Worm (Caenorhabditis elegans) whole organism, L1 larva: ENCODE measurements around the gene cls-1.

ENCODE experiments used
- C16A3.4 ChIP-seq: fragments of 150-350 bp; optimal IDR thresholded peaks from 2 replicates; lab custom pipeline; 2014; ENCODE audit warnings: missing biosample characterization, missing genetic modification characterization
- C34B4.2 ChIP-seq: sonication (generic microtip); optimal IDR thresholded peaks from 2 replicates; lab custom pipeline; 2017; ENCODE audit warnings: mild to moderate bottlenecking, missing genetic modification characterization, missing compliant biosample characterization
- F16B12.6 ChIP-seq: fragments of 150-350 bp; optimal IDR thresholded peaks from 2 replicates; lab custom pipeline; 2014; ENCODE audit warnings: missing biosample characterization, missing genetic modification characterization
- aha-1 ChIP-seq: fragments of 150-350 bp; optimal IDR thresholded peaks from 2 replicates; lab custom pipeline; 2014; ENCODE audit warnings: missing biosample characterization, missing genetic modification characterization
- blmp-1 ChIP-seq: fragments of 150-350 bp; optimal IDR thresholded peaks from 2 replicates; lab custom pipeline; 2014; ENCODE audit warnings: missing biosample characterization, missing genetic modification characterization
- ceh-88 ChIP-seq: fragments of 200-800 bp; sonication (Bioruptor generic); IDR thresholded peaks from 2 replicates; pipeline ENCODE4 v1.3.6; 2022; ENCODE audit warnings: missing genetic modification characterization, missing compliant biosample characterization
- dpl-1 ChIP-seq, 3 experiments: fragments of 150-350 bp in 2 of 3; sonication (generic microtip) in 1 of 3; optimal IDR thresholded peaks; 2 replicates each; lab custom pipeline; 2014 to 2017; ENCODE audit warnings: missing biosample characterization in 3 of 3, missing genetic modification characterization in 3 of 3, missing genetic modification reagents in 3 of 3
- dsc-1 ChIP-seq: sonication (generic microtip); optimal IDR thresholded peaks from 2 replicates; lab custom pipeline; 2016; ENCODE audit warnings: mild to moderate bottlenecking, missing genetic modification characterization, missing compliant biosample characterization
- efl-1 ChIP-seq, 4 experiments: fragments of 150-350 bp; optimal IDR thresholded peaks in 3 of 4; peaks in 1 of 4; 1 replicate in 1 of 4; 2 replicates in 3 of 4; lab custom pipeline; 2014; ENCODE audit warnings: missing biosample characterization in 2 of 4, missing genetic modification characterization in 2 of 4, missing genetic modification reagents in 2 of 4
- ets-5 ChIP-seq: fragments of 200-800 bp; sonication (Bioruptor generic); IDR thresholded peaks from 2 replicates; pipeline ENCODE4 v1.3.6; 2022; ENCODE audit warnings: missing genetic modification characterization, missing compliant biosample characterization
- fkh-4 ChIP-seq: sonication (generic microtip); optimal IDR thresholded peaks from 2 replicates; lab custom pipeline; 2016; ENCODE audit warnings: missing compliant biosample characterization, missing genetic modification characterization, borderline replicate concordance
- grh-1 ChIP-seq: fragments of 200-800 bp; sonication (Bioruptor generic); IDR thresholded peaks from 2 replicates; pipeline ENCODE4 v1.3.6; 2022; ENCODE audit warnings: missing genetic modification reagents, missing genetic modification characterization, missing compliant biosample characterization
- hlh-4 ChIP-seq: sonication (generic microtip); optimal IDR thresholded peaks from 2 replicates; lab custom pipeline; 2016; ENCODE audit warnings: mild to moderate bottlenecking, missing genetic modification characterization, missing compliant biosample characterization
- irx-1 ChIP-seq: sonication (generic microtip); optimal IDR thresholded peaks from 2 replicates; lab custom pipeline; 2016; ENCODE audit warnings: missing genetic modification characterization, missing compliant biosample characterization
- jun-1 ChIP-seq: fragments of 150-350 bp; optimal IDR thresholded peaks from 2 replicates; lab custom pipeline; 2014; ENCODE audit warnings: missing biosample characterization, missing genetic modification reagents, missing genetic modification characterization
- lin-35 ChIP-seq, 2 experiments: fragments of 150-350 bp; optimal IDR thresholded peaks; 2 replicates each; lab custom pipeline; 2014; ENCODE audit warnings: missing biosample characterization in 2 of 2, missing genetic modification characterization in 2 of 2, missing genetic modification reagents in 2 of 2
- lin-39 ChIP-seq: fragments of 150-350 bp; optimal IDR thresholded peaks from 2 replicates; lab custom pipeline; 2014; ENCODE audit warnings: missing biosample characterization, missing genetic modification reagents, missing genetic modification characterization
- lir-3 ChIP-seq: sonication (generic microtip); optimal IDR thresholded peaks from 2 replicates; lab custom pipeline; 2016; ENCODE audit warnings: mild to moderate bottlenecking, missing genetic modification characterization, moderate library complexity, missing compliant biosample characterization; ENCODE audit not compliant: poor library complexity
- lsy-2 ChIP-seq, 2 experiments: fragments of 150-350 bp; optimal IDR thresholded peaks; 2 replicates each; lab custom pipeline; 2014; ENCODE audit warnings: missing biosample characterization in 2 of 2, missing genetic modification characterization in 2 of 2
- mab-9 ChIP-seq: fragments of 200-800 bp; sonication (Bioruptor generic); IDR thresholded peaks from 2 replicates; pipeline ENCODE4 v1.3.6; 2022; ENCODE audit warnings: missing genetic modification reagents, missing genetic modification characterization, missing compliant biosample characterization
- mdl-1 ChIP-seq, 2 experiments: fragments of 150-350 bp; optimal IDR thresholded peaks; 2 replicates each; lab custom pipeline; 2014 to 2017; ENCODE audit warnings: missing biosample characterization in 2 of 2, missing genetic modification characterization in 2 of 2, inconsistent platforms in 1 of 2
- mep-1 ChIP-seq: fragments of 150-350 bp; optimal IDR thresholded peaks from 2 replicates; lab custom pipeline; 2014; ENCODE audit warnings: missing biosample characterization, missing genetic modification characterization
- nhr-12 ChIP-seq: sonication (generic microtip); optimal IDR thresholded peaks from 2 replicates; lab custom pipeline; 2017; ENCODE audit warnings: missing biosample characterization, missing genetic modification characterization
- nhr-19 ChIP-seq: fragments of 200-800 bp; sonication (Bioruptor generic); conservative IDR thresholded peaks from 2 replicates; pipeline ENCODE4 v1.3.6; 2022; ENCODE audit warnings: missing genetic modification characterization, missing compliant biosample characterization
- nhr-47 ChIP-seq: sonication (generic microtip); optimal IDR thresholded peaks from 2 replicates; lab custom pipeline; 2016; ENCODE audit warnings: mild to moderate bottlenecking, missing genetic modification characterization, moderate library complexity, missing compliant biosample characterization
- nhr-76 ChIP-seq: sonication (generic microtip); optimal IDR thresholded peaks from 2 replicates; lab custom pipeline; 2017; ENCODE audit warnings: missing biosample characterization, missing genetic modification characterization
- nhr-84 ChIP-seq: sonication (generic microtip); optimal IDR thresholded peaks from 2 replicates; lab custom pipeline; 2017; ENCODE audit warnings: missing biosample characterization, missing genetic modification characterization
- skn-1 ChIP-seq: fragments of 150-350 bp; optimal IDR thresholded peaks from 2 replicates; lab custom pipeline; 2014; ENCODE audit warnings: missing biosample characterization, missing genetic modification characterization
- snpc-4 ChIP-seq: fragments of 150-350 bp; optimal IDR thresholded peaks from 2 replicates; lab custom pipeline; 2014; ENCODE audit warnings: missing biosample characterization, missing genetic modification characterization
- snu-23 ChIP-seq: sonication (generic microtip); optimal IDR thresholded peaks from 2 replicates; lab custom pipeline; 2016; ENCODE audit warnings: missing genetic modification characterization, missing compliant biosample characterization
- sup-37 ChIP-seq: fragments of 200-800 bp; sonication (Bioruptor generic); optimal IDR thresholded peaks from 2 replicates; lab custom pipeline; 2018; ENCODE audit warnings: mild to moderate bottlenecking, missing genetic modification characterization, missing compliant biosample characterization
- tbx-2 ChIP-seq: sonication (generic microtip); optimal IDR thresholded peaks from 2 replicates; lab custom pipeline; 2016; ENCODE audit warnings: missing genetic modification characterization, missing compliant biosample characterization
- unc-30 ChIP-seq: sonication (generic microtip); optimal IDR thresholded peaks from 2 replicates; lab custom pipeline; 2017; ENCODE audit warnings: missing biosample characterization, missing genetic modification characterization
- unc-62 ChIP-seq: fragments of 150-350 bp; optimal IDR thresholded peaks from 2 replicates; lab custom pipeline; 2014; ENCODE audit warnings: missing biosample characterization, missing genetic modification reagents, missing genetic modification characterization
- vab-15 ChIP-seq: sonication (generic microtip); optimal IDR thresholded peaks from 2 replicates; lab custom pipeline; 2017; ENCODE audit warnings: missing genotype, mild to moderate bottlenecking, missing genetic modification characterization, missing compliant biosample characterization
- ztf-4 ChIP-seq: fragments of 150-350 bp; optimal IDR thresholded peaks from 2 replicates; lab custom pipeline; 2014; ENCODE audit warnings: missing biosample characterization, missing genetic modification characterization

The cls-1 gene

DNA sequence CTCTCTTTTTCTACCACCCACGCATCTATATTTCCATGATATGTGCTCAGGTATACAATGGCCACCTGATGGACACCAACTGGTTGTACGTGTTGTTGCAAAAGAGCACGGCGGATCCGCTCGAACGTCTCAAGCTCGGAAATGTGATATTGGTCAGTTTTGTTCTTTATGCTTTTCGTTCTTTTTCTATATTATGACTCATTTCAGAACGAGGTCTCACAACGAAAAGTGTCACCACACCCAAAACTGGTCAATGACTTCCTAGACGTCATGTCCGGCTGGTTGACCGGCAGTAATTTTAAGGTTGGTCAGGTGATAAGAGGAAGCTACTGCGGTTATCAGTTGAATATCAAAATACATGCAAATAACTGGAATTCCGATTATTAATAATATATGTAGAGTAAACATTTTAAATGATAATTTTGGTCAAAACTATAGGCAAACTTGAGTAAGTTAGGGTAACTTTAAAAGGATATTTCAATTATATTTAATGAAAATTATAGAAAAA is at the start of gene cls-1:
Gene cls-1 (plus strand): TSS at position 51 of the 508 bp plus-strand sequence.
- TF ChIP-seq C16A3.4 = no peak
- TF ChIP-seq, all 84 proteins: peak for 0

DNA sequence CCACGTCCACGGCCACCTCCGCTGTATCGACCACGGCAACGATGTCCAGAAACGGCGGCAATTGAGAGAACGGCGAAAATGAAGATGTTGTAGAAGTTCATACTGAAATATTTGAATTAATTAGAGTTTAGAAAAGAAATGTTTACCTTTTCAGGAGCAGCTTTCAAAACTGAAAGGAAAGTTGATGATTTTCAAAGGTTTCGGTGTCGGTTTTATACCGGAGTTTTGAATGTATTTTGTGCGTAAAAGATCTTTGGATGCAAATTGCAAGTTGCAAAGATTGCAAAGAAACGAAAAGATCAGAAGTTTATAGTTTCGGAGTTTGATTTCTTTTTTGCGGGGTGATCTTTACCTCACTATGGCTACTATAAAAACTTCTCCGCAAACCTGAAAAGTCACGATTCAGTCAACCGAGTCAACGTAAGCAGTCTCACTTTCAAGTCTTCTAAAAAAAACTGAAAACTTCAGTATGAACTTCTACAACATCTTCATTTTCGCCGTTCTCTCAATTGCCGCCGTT is 49.1 kb upstream of the cls-1 start, which contains the start of the genes fipr-19 and fipr-18:
Gene fipr-19 (minus strand): TSS at position 101 of the 520 bp plus-strand sequence.
Gene fipr-18 (plus strand): TSS at position 470 of the 520 bp plus-strand sequence.
- TF ChIP-seq fkh-4 (tag; lab: Kevin White, UChicago) (no peak), nhr-47 (no peak), C34B4.2 (tag; lab: Kevin White, UChicago) (no peak), ceh-88 (GFP tag; lab: Robert Waterston, UW) (no peak), mep-1 (tag; lab: Kevin White, UChicago) (no peak), snpc-4 (tag; lab: Kevin White, UChicago) (no peak), mab-9 (no peak), lin-35 (GFP tag; optimal IDR thresholded peaks at IDR 0.05; lab: Kevin White, UChicago) (no peak), lir-3 (tag; lab: Kevin White, UChicago) (no peak), lin-39 (no peak), aha-1 (tag; lab: Kevin White, UChicago) (no peak), mdl-1 (tag; optimal IDR thresholded peaks at IDR 0.05; lab: Kevin White, UChicago) (no peak), vab-15 (no peak), blmp-1 (tag; lab: Kevin White, UChicago) (no peak), dpl-1 (GFP tag; optimal IDR thresholded peaks at IDR 0.05; lab: Kevin White, UChicago) (no peak), tbx-2 (tag; lab: Kevin White, UChicago) (no peak), nhr-76 (tag; lab: Kevin White, UChicago) (no peak), irx-1 (tag; lab: Kevin White, UChicago) (no peak)
- TF ChIP-seq, all 84 proteins: peak for 0

DNA sequence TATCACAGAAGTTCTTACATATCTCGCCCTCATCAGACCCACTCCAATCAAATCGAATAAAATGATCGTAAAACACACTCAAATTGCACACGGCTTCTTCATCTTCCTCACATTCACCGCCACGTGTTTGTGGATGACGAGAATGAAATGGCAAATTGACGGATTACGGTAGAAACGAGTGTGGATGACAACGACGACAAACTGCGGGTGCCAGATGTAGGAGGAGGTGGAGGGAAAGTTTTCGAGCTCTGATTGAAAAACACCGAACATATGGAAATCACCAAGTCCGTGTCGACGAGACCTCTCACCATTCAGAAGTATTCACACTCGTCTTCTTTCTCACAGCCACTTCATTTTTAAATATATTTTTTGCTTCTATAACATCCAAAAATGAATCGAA is 48.0 kb upstream of the cls-1 start, which contains the start of gene mls-1:
Gene mls-1 (plus strand): TSS at position 324 of the 400 bp plus-strand sequence.
- no peak for TF ChIP-seq nhr-47
- no peak for TF ChIP-seq fkh-4 (tag; lab: Kevin White, UChicago)
- TF ChIP-seq blmp-1 (tag; lab: Kevin White, UChicago) = no peak
- TF ChIP-seq dsc-1 (tag; lab: Kevin White, UChicago) = peak; percentile 83
- TF ChIP-seq, all 84 proteins: peak for 1

DNA sequence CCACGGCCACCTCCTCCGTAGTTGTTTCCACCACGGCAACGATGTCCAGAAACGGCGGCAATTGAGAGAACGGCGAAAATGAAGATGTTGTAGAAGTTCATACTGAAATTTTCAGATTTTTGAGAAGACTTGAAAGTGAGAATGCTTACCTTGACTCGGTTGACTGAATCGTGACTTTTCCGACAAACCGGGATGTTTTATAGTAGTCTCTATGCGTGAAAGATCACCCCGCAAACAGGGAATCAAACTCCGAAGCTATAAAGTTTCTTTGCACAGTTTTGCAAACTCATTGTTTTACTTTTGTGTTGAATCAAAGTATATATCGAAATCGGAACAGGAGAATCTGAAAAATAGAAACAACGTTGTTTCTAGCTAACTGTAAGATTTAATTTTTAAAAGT is 45.7 kb upstream of the cls-1 start, which contains the start of gene fipr-20:
Gene fipr-20 (minus strand): TSS at position 101 of the 400 bp plus-strand sequence.
- TF ChIP-seq ets-5 (GFP tag; lab: Robert Waterston, UW) (no peak), F16B12.6 (no peak), nhr-47 (no peak)

DNA sequence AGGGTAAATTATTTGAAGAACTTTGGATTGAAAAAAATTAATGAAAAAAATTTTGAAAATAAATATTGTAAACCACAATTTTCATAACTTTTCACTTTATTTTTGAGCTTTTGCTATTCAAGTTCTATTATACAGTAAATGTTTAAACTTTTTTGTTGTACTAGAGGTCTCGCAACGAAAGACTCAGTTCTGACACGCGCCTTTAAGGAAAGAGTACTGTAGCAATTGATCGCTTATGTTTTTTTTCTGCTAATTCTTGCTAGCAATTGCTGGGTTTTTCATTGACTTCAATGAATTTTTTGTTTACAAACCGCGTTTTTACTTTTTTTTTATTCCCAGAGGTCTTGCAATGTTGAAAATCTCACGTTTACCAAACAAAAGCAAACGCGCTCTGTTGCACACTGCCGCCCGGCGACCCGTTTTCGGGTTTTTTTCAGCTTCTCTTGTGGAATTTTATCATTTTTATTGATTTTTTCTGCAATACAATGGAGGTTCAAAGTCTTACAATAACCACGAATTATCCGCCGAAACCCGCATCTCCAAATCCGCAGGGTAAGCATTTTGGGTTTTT is 44.5 kb upstream of the cls-1 start, which contains the start of gene H14A12.3:
Gene H14A12.3 (plus strand): TSS at position 360 of the 571 bp plus-strand sequence.
- TF ChIP-seq lin-35 (GFP tag; optimal IDR thresholded peaks at IDR 0.05; lab: Kevin White, UChicago) = peak in 1 of 2 experiments; percentile 37
- no peak for TF ChIP-seq nhr-84 (tag; lab: Kevin White, UChicago)
- TF ChIP-seq unc-30 (tag; lab: Kevin White, UChicago) = no peak
- no peak for TF ChIP-seq grh-1 (GFP tag; lab: Robert Waterston, UW)
- TF ChIP-seq ztf-4 (tag; lab: Kevin White, UChicago) = no peak
- TF ChIP-seq efl-1 (optimal IDR thresholded peaks at IDR 0.05; lab: Kevin White, UChicago) = peak; percentile 24 to 29
- TF ChIP-seq efl-1 (GFP tag; optimal IDR thresholded peaks at IDR 0.05 in 1 of 2; lab: Kevin White, UChicago) = peak in 1 of 2 experiments; percentile 14
- TF ChIP-seq mep-1 (tag; lab: Kevin White, UChicago) = peak; percentile 30
- TF ChIP-seq snu-23 (GFP tag; lab: Kevin White, UChicago) = peak; percentile 9
- TF ChIP-seq hlh-4 (tag; lab: Kevin White, UChicago) = no peak
- TF ChIP-seq nhr-12 (tag; lab: Kevin White, UChicago) = no peak
- TF ChIP-seq unc-62 (GFP tag; lab: Kevin White, UChicago) = no peak
- no peak for TF ChIP-seq jun-1 (tag; lab: Kevin White, UChicago)
- TF ChIP-seq nhr-76 (tag; lab: Kevin White, UChicago) = no peak
- peak; percentile 44 for TF ChIP-seq blmp-1 (tag; lab: Kevin White, UChicago)
- no peak for TF ChIP-seq nhr-19
- TF ChIP-seq sup-37 (GFP tag; lab: Kevin White, UChicago) = no peak
- TF ChIP-seq dpl-1 (GFP tag; optimal IDR thresholded peaks at IDR 0.05; lab: Kevin White, UChicago) = peak in 2 of 3 experiments; percentile 3 to 28
- peak; percentile 28 for TF ChIP-seq skn-1 (tag; lab: Kevin White, UChicago)
- TF ChIP-seq lsy-2 (tag; optimal IDR thresholded peaks at IDR 0.05; lab: Kevin White, UChicago) = peak in 1 of 2 experiments; percentile 33
- TF ChIP-seq, all 84 proteins: peak for 8
